Worm (Caenorhabditis elegans) whole organism, L4 larva: ENCODE results near the gene C07C7.3.
A peak's percentile ranks its signal among the peaks of the same experiment; 100 is the strongest.

Experiments
- D1046.2 ChIP-seq: fragments of 200-800 bp; sonication (Bioruptor generic); IDR thresholded peaks from 2 replicates; pipeline ENCODE4 v1.3.6; 2022; ENCODE audit warnings: missing genetic modification characterization, missing compliant biosample characterization
- F10B5.3 ChIP-seq: sonication (generic microtip); optimal IDR thresholded peaks from 2 replicates; lab custom pipeline; 2016; ENCODE audit warnings: mild to moderate bottlenecking, missing genetic modification characterization, missing compliant biosample characterization
- Y75B8A.6 ChIP-seq: fragments of 200-800 bp; sonication (Bioruptor generic); IDR thresholded peaks from 2 replicates; pipeline ENCODE4 v1.3.6; 2022; ENCODE audit warnings: missing genetic modification reagents, missing genetic modification characterization, missing compliant biosample characterization
- aha-1 ChIP-seq: fragments of 150-350 bp; peaks from one replicate; lab custom pipeline; 2014; ENCODE audit warnings: missing biosample characterization, missing genetic modification characterization
- attf-4 ChIP-seq: sonication (generic microtip); optimal IDR thresholded peaks from 3 replicates; lab custom pipeline; 2017; ENCODE audit warnings: missing biosample characterization, missing genetic modification characterization
- ceh-44 ChIP-seq: fragments of 200-800 bp; sonication (Bioruptor generic); IDR thresholded peaks from 2 replicates; pipeline ENCODE4 v1.3.6; 2022; ENCODE audit warnings: missing genetic modification reagents, missing genetic modification characterization, missing compliant biosample characterization
- ceh-82 ChIP-seq: sonication (generic microtip); optimal IDR thresholded peaks from 2 replicates; lab custom pipeline; 2017; ENCODE audit warnings: missing biosample characterization, missing genetic modification characterization
- ces-1 ChIP-seq: fragments of 150-350 bp; sonication (generic microtip); optimal IDR thresholded peaks from 4 replicates; lab custom pipeline; 2014; ENCODE audit warnings: missing biosample characterization, missing genetic modification reagents, missing genetic modification characterization
- daf-12 ChIP-seq: fragments of 150-350 bp; optimal IDR thresholded peaks from 2 replicates; lab custom pipeline; 2014; ENCODE audit warnings: missing biosample characterization, missing genetic modification reagents, missing genetic modification characterization
- egl-27 ChIP-seq: sonication (generic microtip); optimal IDR thresholded peaks from 3 replicates; lab custom pipeline; 2017; ENCODE audit warnings: missing biosample characterization, missing genetic modification reagents, missing genetic modification characterization
- egl-43 ChIP-seq: fragments of 200-800 bp; sonication (Bioruptor generic); IDR thresholded peaks from 2 replicates; pipeline ENCODE4 v1.3.6; 2022; ENCODE audit warnings: missing genetic modification reagents, missing genetic modification characterization, missing compliant biosample characterization
- fos-1 ChIP-seq: fragments of 150-350 bp; optimal IDR thresholded peaks from 2 replicates; lab custom pipeline; 2014; ENCODE audit warnings: missing biosample characterization, missing genetic modification characterization
- gei-8 ChIP-seq: fragments of 200-800 bp; sonication (Bioruptor generic); optimal IDR thresholded peaks from 2 replicates; lab custom pipeline; 2018; ENCODE audit warnings: mild to moderate bottlenecking, missing genetic modification characterization, missing compliant biosample characterization
- hif-1 ChIP-seq, 2 experiments: sonication (generic microtip); optimal IDR thresholded peaks; 2 replicates each; lab custom pipeline; 2016 to 2017; ENCODE audit warnings: missing compliant biosample characterization in 2 of 2, missing genetic modification characterization in 2 of 2, missing genetic modification reagents in 2 of 2, missing genotype in 2 of 2, mild to moderate bottlenecking in 1 of 2
- hlh-11 ChIP-seq: fragments of 200-800 bp; sonication (Bioruptor generic); optimal IDR thresholded peaks from 2 replicates; lab custom pipeline; 2018; ENCODE audit warnings: mild to moderate bottlenecking, missing genetic modification characterization, missing compliant biosample characterization
- hlh-30 ChIP-seq: sonication (generic microtip); optimal IDR thresholded peaks from 2 replicates; lab custom pipeline; 2017; ENCODE audit warnings: antibody characterized with exemption, mild to moderate bottlenecking, missing genetic modification characterization, missing compliant biosample characterization; ENCODE audit not compliant: insufficient read depth
- hmg-1.1 ChIP-seq: fragments of 200-800 bp; sonication (Bioruptor generic); IDR thresholded peaks from 2 replicates; pipeline ENCODE4 v1.3.6; 2022; ENCODE audit warnings: missing genetic modification reagents, missing genetic modification characterization, missing compliant biosample characterization
- lim-7 ChIP-seq: fragments of 200-800 bp; sonication (Bioruptor generic); IDR thresholded peaks from 2 replicates; pipeline ENCODE4 v1.3.6; 2022; ENCODE audit warnings: missing genetic modification characterization, missing compliant biosample characterization
- lin-13 ChIP-seq: fragments of 150-350 bp; optimal IDR thresholded peaks from 2 replicates; lab custom pipeline; 2014; ENCODE audit warnings: missing biosample characterization, missing genetic modification reagents, missing genetic modification characterization
- lin-38 ChIP-seq: fragments of 200-800 bp; sonication (Bioruptor generic); IDR thresholded peaks from 2 replicates; pipeline ENCODE4 v1.3.6; 2022; ENCODE audit warnings: missing genetic modification reagents, missing genetic modification characterization, missing compliant biosample characterization
- lir-3 ChIP-seq: sonication (generic microtip); optimal IDR thresholded peaks from 2 replicates; lab custom pipeline; 2016; ENCODE audit warnings: mild to moderate bottlenecking, missing genetic modification characterization, missing compliant biosample characterization
- lsy-2 ChIP-seq, 2 experiments: fragments of 150-350 bp in 1 of 2; sonication (generic microtip) in 1 of 2; optimal IDR thresholded peaks; 2 replicates each; lab custom pipeline; 2014 to 2017; ENCODE audit warnings: missing biosample characterization in 2 of 2, missing genetic modification characterization in 2 of 2
- mdl-1 ChIP-seq, 2 experiments: fragments of 150-350 bp in 1 of 2; sonication (generic microtip) in 1 of 2; optimal IDR thresholded peaks; 2 replicates each; lab custom pipeline; 2014 to 2017; ENCODE audit warnings: missing biosample characterization in 2 of 2, missing genetic modification characterization in 2 of 2
- mdt-29 ChIP-seq: fragments of 200-800 bp; sonication (Bioruptor generic); IDR thresholded peaks from 2 replicates; pipeline ENCODE4 v1.3.6; 2022; ENCODE audit warnings: missing genetic modification reagents, missing genetic modification characterization, missing compliant biosample characterization
- mep-1 ChIP-seq: fragments of 150-350 bp; sonication (generic microtip); optimal IDR thresholded peaks from 3 replicates; lab custom pipeline; 2014; ENCODE audit warnings: missing biosample characterization, missing genetic modification characterization
- mxl-3 ChIP-seq: fragments of 200-800 bp; sonication (Bioruptor generic); optimal IDR thresholded peaks from 2 replicates; lab custom pipeline; 2018; ENCODE audit warnings: mild to moderate bottlenecking, missing genetic modification characterization, missing compliant biosample characterization
- nhr-10 ChIP-seq: fragments of 150-350 bp; optimal IDR thresholded peaks from 2 replicates; lab custom pipeline; 2014; ENCODE audit warnings: missing biosample characterization, missing genetic modification characterization
- nhr-11 ChIP-seq: fragments of 150-350 bp; optimal IDR thresholded peaks from 2 replicates; lab custom pipeline; 2014; ENCODE audit warnings: missing biosample characterization, missing genetic modification characterization
- nhr-25 ChIP-seq: sonication (generic microtip); optimal IDR thresholded peaks from 2 replicates; lab custom pipeline; 2017; ENCODE audit warnings: missing genetic modification characterization, mild to moderate bottlenecking, missing compliant biosample characterization, antibody characterized with exemption, moderate library complexity, borderline replicate concordance; ENCODE audit not compliant: insufficient read depth
- nhr-28 ChIP-seq: fragments of 150-350 bp; optimal IDR thresholded peaks from 2 replicates; lab custom pipeline; 2014; ENCODE audit warnings: missing biosample characterization, missing genetic modification characterization
- nhr-42 ChIP-seq: fragments of 200-800 bp; sonication (Bioruptor generic); IDR thresholded peaks from 2 replicates; pipeline ENCODE4 v1.3.6; 2022; ENCODE audit warnings: missing genetic modification characterization, missing compliant biosample characterization
- nhr-6 ChIP-seq: fragments of 150-350 bp; optimal IDR thresholded peaks from 2 replicates; lab custom pipeline; 2014; ENCODE audit warnings: missing biosample characterization, missing genetic modification characterization
- nhr-76 ChIP-seq: fragments of 150-350 bp; optimal IDR thresholded peaks from 2 replicates; lab custom pipeline; 2014; ENCODE audit warnings: missing biosample characterization, missing genetic modification characterization
- nhr-77 ChIP-seq: fragments of 150-350 bp; optimal IDR thresholded peaks from 2 replicates; lab custom pipeline; 2014; ENCODE audit warnings: missing biosample characterization, missing genetic modification characterization
- pha-4 ChIP-seq, 2 experiments: fragments of 150-350 bp in 1 of 2; fragments of 200-800 bp in 1 of 2; sonication (Bioruptor generic) in 1 of 2; IDR thresholded peaks in 1 of 2; optimal IDR thresholded peaks in 1 of 2; 2 replicates each; pipeline versions ENCODE4 v1.3.6 to Lab custom; 2014 to 2022; ENCODE audit warnings: missing genetic modification characterization in 2 of 2, missing genetic modification reagents in 2 of 2, missing biosample characterization in 1 of 2, missing compliant biosample characterization in 1 of 2
- php-3 ChIP-seq: fragments of 200-800 bp; sonication (Bioruptor generic); IDR thresholded peaks from 2 replicates; pipeline ENCODE4 v1.3.6; 2022; ENCODE audit warnings: missing genetic modification reagents, missing genetic modification characterization, missing compliant biosample characterization
- rbr-2 ChIP-seq: sonication (generic microtip); optimal IDR thresholded peaks from 2 replicates; lab custom pipeline; 2016; ENCODE audit warnings: missing genotype, missing genetic modification characterization, missing compliant biosample characterization
- sdz-12 ChIP-seq: fragments of 200-800 bp; sonication (Bioruptor generic); optimal IDR thresholded peaks from 2 replicates; lab custom pipeline; 2018; ENCODE audit warnings: mild to moderate bottlenecking, missing genetic modification characterization, missing compliant biosample characterization
- set-16 ChIP-seq: fragments of 200-800 bp; sonication (Bioruptor generic); IDR thresholded peaks from 2 replicates; pipeline ENCODE4 v1.3.6; 2022; ENCODE audit warnings: missing genetic modification reagents, missing genetic modification characterization, missing compliant biosample characterization
- snpc-1.2 ChIP-seq: fragments of 200-800 bp; sonication (Bioruptor generic); IDR thresholded peaks from 2 replicates; pipeline ENCODE4 v1.3.6; 2022; ENCODE audit warnings: missing genetic modification reagents, missing genetic modification characterization, missing compliant biosample characterization
- spr-1 ChIP-seq: sonication (generic microtip); optimal IDR thresholded peaks from 2 replicates; lab custom pipeline; 2016; ENCODE audit warnings: mild to moderate bottlenecking, missing genetic modification characterization, missing compliant biosample characterization
- tra-1 ChIP-seq: fragments of 200-800 bp; sonication (Bioruptor generic); IDR thresholded peaks from 2 replicates; pipeline ENCODE4 v1.3.6; 2022; ENCODE audit warnings: missing genetic modification reagents, missing genetic modification characterization, missing compliant biosample characterization
- unc-39 ChIP-seq: sonication (generic microtip); optimal IDR thresholded peaks from 2 replicates; lab custom pipeline; 2017; ENCODE audit warnings: missing biosample characterization, missing genetic modification characterization
- vab-7 ChIP-seq: fragments of 200-800 bp; sonication (Bioruptor generic); IDR thresholded peaks from 2 replicates; pipeline ENCODE4 v1.3.6; 2022; ENCODE audit warnings: missing genetic modification reagents, missing genetic modification characterization, missing compliant biosample characterization
- zfp-2 ChIP-seq: sonication (generic microtip); optimal IDR thresholded peaks from 2 replicates; lab custom pipeline; 2016; ENCODE audit warnings: mild to moderate bottlenecking, missing genetic modification characterization, missing compliant biosample characterization
- zip-11 ChIP-seq: fragments of 200-800 bp; sonication (Bioruptor generic); IDR thresholded peaks from 2 replicates; pipeline ENCODE4 v1.3.6; 2022; ENCODE audit warnings: missing genetic modification characterization, missing compliant biosample characterization

Gene C07C7.3

ce11 chrIV:9118792-9119191 lies 47.1 kb upstream of the C07C7.3 start, which contains the start of gene nrfl-1:
nrfl-1 (plus strand) TSS chrIV:9119092.
- TF ChIP-seq unc-39 (no peak), nhr-76 (tag; lab: Kevin White, UChicago) (no peak), F10B5.3 (tag; lab: Kevin White, UChicago) (no peak), Y75B8A.6 (no peak), zip-11 (GFP tag; lab: Robert Waterston, UW) (no peak), nhr-11 (no peak), aha-1 (tag; lab: Kevin White, UChicago) (no peak), lim-7 (GFP tag; lab: Robert Waterston, UW) (no peak), sdz-12 (GFP tag; lab: Kevin White, UChicago) (no peak), attf-4 (tag; lab: Kevin White, UChicago) (no peak), gei-8 (no peak), nhr-10 (tag; lab: Kevin White, UChicago) (no peak), pha-4 (GFP tag; IDR thresholded peaks at IDR 0.05; lab: Robert Waterston, UW) (no peak), pha-4 (tag; optimal IDR thresholded peaks at IDR 0.05; lab: Kevin White, UChicago) (no peak), daf-12 (no peak), lin-13 (GFP tag; lab: Kevin White, UChicago) (no peak)

ce11 chrIV:9120220-9120619 lies 45.6 kb upstream of the C07C7.3 start:
- TF ChIP-seq D1046.2 (no peak), aha-1 (tag; lab: Kevin White, UChicago) (peak; percentile 91)

ce11 chrIV:9121545-9121944 lies 44.3 kb upstream of the C07C7.3 start:
- TF ChIP-seq mdl-1 (tag; optimal IDR thresholded peaks at IDR 0.05; lab: Kevin White, UChicago): peak; percentile 62 to 84
- TF ChIP-seq aha-1 (tag; lab: Kevin White, UChicago): peak; percentile 81
- TF ChIP-seq hif-1 (tag; optimal IDR thresholded peaks at IDR 0.05; lab: Kevin White, UChicago): peak in 1 of 2 experiments; percentile 23
- peak; percentile 51 for TF ChIP-seq nhr-25 (tag; lab: Kevin White, UChicago)
- TF ChIP-seq hlh-30 (tag; lab: Kevin White, UChicago): peak; percentile 72
- TF ChIP-seq mxl-3 (GFP tag; lab: Kevin White, UChicago): peak; percentile 67
- TF ChIP-seq zfp-2: no peak
- no peak for TF ChIP-seq vab-7
- no peak for TF ChIP-seq lim-7 (GFP tag; lab: Robert Waterston, UW)
- TF ChIP-seq hmg-1.1: 0 out of 2 replicates have a peak, but pooled peaks have one; percentile 41
- no peak for TF ChIP-seq ces-1 (GFP tag; lab: Kevin White, UChicago)
- peak; percentile 56 for TF ChIP-seq hlh-11 (tag; lab: Kevin White, UChicago)
- peak; percentile 74 for TF ChIP-seq nhr-28 (tag; lab: Kevin White, UChicago)
- peak; percentile 58 for TF ChIP-seq mep-1 (tag; lab: Kevin White, UChicago)

- TF ChIP-seq tra-1 (GFP tag; lab: Robert Waterston, UW) (no peak), hlh-11 (tag; lab: Kevin White, UChicago) (no peak), lin-38 (GFP tag; lab: Robert Waterston, UW) (peak; percentile 33), snpc-1.2 (GFP tag; lab: Robert Waterston, UW) (peak; percentile 88), egl-43 (GFP tag; lab: Robert Waterston, UW) (no peak), zip-11 (GFP tag; lab: Robert Waterston, UW) (no peak), lsy-2 (tag; optimal IDR thresholded peaks at IDR 0.05; lab: Kevin White, UChicago) (no peak), mdt-29 (no peak), nhr-77 (tag; lab: Kevin White, UChicago) (no peak), lin-13 (GFP tag; lab: Kevin White, UChicago) (peak; percentile 13), sdz-12 (GFP tag; lab: Kevin White, UChicago) (no peak), rbr-2 (tag; lab: Kevin White, UChicago) (no peak), nhr-6 (no peak), spr-1 (tag; lab: Kevin White, UChicago) (no peak), set-16 (GFP tag; lab: Robert Waterston, UW) (no peak), D1046.2 (no peak), vab-7 (no peak), nhr-42 (GFP tag; lab: Robert Waterston, UW) (no peak), unc-39 (no peak), fos-1 (tag; lab: Kevin White, UChicago) (no peak), ceh-82 (tag; lab: Kevin White, UChicago) (no peak), egl-27 (tag; lab: Kevin White, UChicago) (no peak), lir-3 (no peak), lim-7 (GFP tag; lab: Robert Waterston, UW) (0 out of 2 replicates have a peak, but pooled peaks have one; percentile 43), ceh-44 (no peak), php-3 (GFP tag; lab: Robert Waterston, UW) (0 out of 2 replicates have a peak, but pooled peaks have one; percentile 18)
These were observed 35.2 kb upstream of the C07C7.3 start for ce11 chrIV:9130605-9131004.
